Worm (Caenorhabditis elegans): ENCODE data around the gene rps-13.

- TF ChIP-seq nfya-1 (tag; optimal IDR thresholded peaks at IDR 0.05; ENCODE audit: borderline replicate concordance, insufficient read depth), result no peak
- TF ChIP-seq Y67H2A.10 (GFP tag; conservative IDR thresholded peaks at IDR 0.05), result no peak
- TF ChIP-seq unc-62 (GFP tag; optimal IDR thresholded peaks at IDR 0.05), result no peak
- TF ChIP-seq ceh-79 (tag; optimal IDR thresholded peaks at IDR 0.05), result no peak
- TF ChIP-seq dpl-1 (GFP tag; optimal IDR thresholded peaks at IDR 0.05), result no peak
- no peak for TF ChIP-seq unc-130 (GFP tag; optimal IDR thresholded peaks at IDR 0.05)
- no peak for TF ChIP-seq madf-6 (GFP tag; IDR thresholded peaks at IDR 0.05)
- TF ChIP-seq mes-4 (tag; optimal IDR thresholded peaks at IDR 0.05), result no peak
- no peak for TF ChIP-seq him-1 (tag; optimal IDR thresholded peaks at IDR 0.05)
- TF ChIP-seq ama-1 (optimal IDR thresholded peaks at IDR 0.05), result no peak
- TF ChIP-seq ama-1 (GFP tag; optimal IDR thresholded peaks at IDR 0.05), result no peak
- no peak for TF ChIP-seq F55B11.4 (tag; optimal IDR thresholded peaks at IDR 0.05; ENCODE audit: borderline replicate concordance, insufficient read depth)
- TF ChIP-seq C17E4.6 (GFP tag; IDR thresholded peaks at IDR 0.05), result no peak
These were observed 19.4 kb downstream of the rps-13 start for ce11 chrIII:6355359-6355758.

All from whole organism, young adult.